Fruit fly (Drosophila melanogaster) whole organism: ENCODE measurements around the gene CG31678.

Experiments
- CG8478 ChIP-seq: fragments of >200 bp; optimal IDR thresholded peaks from 2 replicates; lab custom pipeline; 2018; ENCODE audit warnings: inconsistent platforms
- Dll ChIP-seq: fragments of >200 bp; optimal IDR thresholded peaks from 2 replicates; lab custom pipeline; 2017
- EcR ChIP-seq, 2 experiments: fragments of >200 bp; optimal IDR thresholded peaks; 2 replicates each; lab custom pipeline; 2017; ENCODE audit warnings: missing biosample characterization in 2 of 2, missing genetic modification characterization in 2 of 2, missing genetic modification reagents in 2 of 2
- psq ChIP-seq: fragments of >200 bp; optimal IDR thresholded peaks from 2 replicates; lab custom pipeline; 2017
- usp ChIP-seq: fragments of >200 bp; optimal IDR thresholded peaks from 2 replicates; lab custom pipeline; 2017; ENCODE audit warnings: missing biosample characterization, missing genetic modification characterization, mixed read lengths

- TF ChIP-seq psq (no peak), EcR (GFP tag; optimal IDR thresholded peaks at IDR 0.05; lab: Kevin White, UChicago) (no peak), CG8478 (lab: Kevin White, UChicago) (no peak), Dll (no peak), usp (GFP tag; lab: Kevin White, UChicago) (no peak)
Observed at dm6 chr2L:20614222-20614621, 61.5 kb downstream of the CG31678 start, which contains the start of gene CG15475.
